Fruit fly (Drosophila melanogaster) whole organism, embryonic: ENCODE results near the gene CG18748.

Experiments used
- Awh ChIP-seq: fragments of 200-800 bp; sonication (Bioruptor generic); IDR thresholded peaks from 2 replicates; pipeline ENCODE4, ENCODE4 v1.3.6; 2022; ENCODE audit warnings: missing biosample characterization, missing genetic modification characterization
- CG10267 ChIP-seq: fragments of 200-800 bp; sonication (Bioruptor generic); optimal IDR thresholded peaks from 2 replicates; lab custom pipeline; 2018; ENCODE audit warnings: missing biosample characterization, mild to moderate bottlenecking, missing genetic modification characterization, moderate library complexity
- CG12104 ChIP-seq: fragments of 200-800 bp; sonication (Bioruptor generic); optimal IDR thresholded peaks from 3 replicates; lab custom pipeline; 2016; ENCODE audit warnings: missing biosample characterization, missing genetic modification characterization
- CG17385 ChIP-seq: fragments of 200-800 bp; sonication (Bioruptor generic); optimal IDR thresholded peaks from 3 replicates; lab custom pipeline; 2018; ENCODE audit warnings: missing biosample characterization, mild to moderate bottlenecking, missing genetic modification characterization
- CG34224 ChIP-seq: fragments of 200-800 bp; sonication (Bioruptor generic); IDR thresholded peaks from 3 replicates; pipeline ENCODE4 v1.3.6; 2022; ENCODE audit warnings: missing biosample characterization, missing genetic modification characterization; ENCODE audit not compliant: partially characterized antibody
- CG6654 ChIP-seq: fragments of 200-800 bp; sonication (Bioruptor generic); optimal IDR thresholded peaks from 2 replicates; lab custom pipeline; 2017; ENCODE audit warnings: missing biosample characterization, mild to moderate bottlenecking, missing genetic modification characterization
- CG6689 ChIP-seq: fragments of 200-800 bp; sonication (Bioruptor generic); IDR thresholded peaks from 2 replicates; pipeline ENCODE4 v1.3.6; 2022; ENCODE audit warnings: missing biosample characterization, missing genetic modification characterization
- Ets97D ChIP-seq: fragments of 200-800 bp; sonication (Bioruptor generic); optimal IDR thresholded peaks from 3 replicates; lab custom pipeline; 2016; ENCODE audit warnings: missing biosample characterization, missing genetic modification characterization
- Mes4 ChIP-seq: fragments of 200-800 bp; sonication (Bioruptor generic); optimal IDR thresholded peaks from 2 replicates; lab custom pipeline; 2016; ENCODE audit warnings: missing biosample characterization, missing genetic modification characterization
- Poxn ChIP-seq: fragments of 200-800 bp; sonication (Bioruptor generic); IDR thresholded peaks from 2 replicates; pipeline ENCODE4 v1.3.6; 2022; ENCODE audit warnings: missing biosample characterization, missing genetic modification characterization
- crc ChIP-seq: fragments of 200-800 bp; sonication (Bioruptor generic); optimal IDR thresholded peaks from 2 replicates; lab custom pipeline; 2016; ENCODE audit warnings: missing biosample characterization, missing genetic modification characterization
- eve ChIP-seq, 2 experiments: fragments of >200 bp; optimal IDR thresholded peaks; 2 replicates each; lab custom pipeline; 2017; ENCODE audit warnings: missing biosample characterization in 2 of 2, missing genetic modification characterization in 2 of 2
- trh ChIP-seq: fragments of 200-800 bp; sonication (Bioruptor generic); optimal IDR thresholded peaks from 2 replicates; lab custom pipeline; 2016; ENCODE audit warnings: missing biosample characterization, missing genetic modification characterization

DNA sequence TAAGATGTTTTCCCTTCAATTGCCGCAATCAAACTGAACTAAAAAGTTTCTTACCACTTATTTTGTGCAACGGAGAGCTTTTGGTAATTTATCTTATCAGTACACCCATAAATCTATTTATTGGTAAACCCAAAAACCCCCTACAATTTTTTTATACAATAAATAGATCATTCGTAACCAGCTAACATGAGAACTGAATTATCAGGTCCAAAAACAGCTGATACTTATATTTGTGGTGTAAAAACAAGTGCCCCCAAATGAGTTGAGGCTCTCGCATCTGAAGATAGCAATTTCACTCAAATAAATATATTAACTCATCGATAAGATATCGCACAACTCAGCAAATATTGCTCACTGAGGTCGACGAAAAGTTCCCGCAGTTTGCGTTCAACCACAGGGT is at the start of gene CG18748:
- TF ChIP-seq Mes4 (GFP tag; lab: Kevin White, UChicago) = no peak
- no peak for TF ChIP-seq CG17385 (GFP tag; lab: Kevin White, UChicago)
- no peak for TF ChIP-seq CG12104
- no peak for TF ChIP-seq trh
- TF ChIP-seq CG34224 (GFP tag; lab: Robert Waterston, UW) = no peak
- TF ChIP-seq eve (GFP tag; optimal IDR thresholded peaks at IDR 0.05; lab: Kevin White, UChicago) = no peak
- no peak for TF ChIP-seq CG10267 (tag; lab: Kevin White, UChicago)
- TF ChIP-seq CG6689 (GFP tag; lab: Robert Waterston, UW) = no peak
- no peak for TF ChIP-seq Poxn (GFP tag; lab: Robert Waterston, UW)
- TF ChIP-seq Ets97D (GFP tag; lab: Kevin White, UChicago) = no peak
- no peak for TF ChIP-seq CG6654 (GFP tag; lab: Kevin White, UChicago)
- no peak for TF ChIP-seq Awh (GFP tag; lab: Robert Waterston, UW)
- no peak for TF ChIP-seq crc
